Worm (Caenorhabditis elegans): ENCODE results near the gene ZK105.14.

DNA sequence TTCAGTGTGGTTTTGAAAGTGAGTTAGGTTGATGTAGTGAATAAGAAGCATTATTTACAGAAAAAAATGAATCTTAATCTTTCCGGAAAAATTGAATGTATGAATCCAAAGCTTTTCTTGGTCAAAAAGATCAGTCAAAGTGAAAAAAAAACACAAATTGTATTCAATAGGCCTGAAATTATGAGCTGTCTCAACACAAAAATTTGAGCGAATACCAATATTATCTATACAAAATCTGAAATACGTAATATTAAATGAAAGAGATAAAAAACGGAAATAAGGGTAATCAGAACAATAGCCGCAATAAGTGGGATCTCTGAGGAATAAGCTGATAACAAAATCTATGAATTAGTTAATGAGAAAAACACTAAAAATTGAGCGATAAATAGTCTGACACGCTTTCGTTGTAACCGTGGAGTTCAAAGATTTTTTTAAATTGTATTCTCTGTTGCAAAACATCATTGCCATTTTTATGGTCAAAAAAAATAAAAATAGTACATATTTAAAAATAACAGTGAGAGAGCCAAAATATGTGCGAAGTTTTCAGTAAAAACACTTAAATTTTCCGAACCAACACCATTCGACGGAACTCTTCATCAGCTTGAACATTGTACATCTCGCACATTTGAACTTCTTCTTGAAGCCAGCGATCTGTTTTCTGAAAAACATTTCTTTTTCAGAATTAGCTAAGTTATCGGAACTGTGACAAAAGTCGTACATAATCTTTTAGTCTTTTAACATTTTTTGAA lies 37.8 kb downstream of the ZK105.14 start, which contains the start of gene sre-11:
- TF ChIP-seq lir-3 (tag; optimal IDR thresholded peaks at IDR 0.05; ENCODE audit: poor library complexity) (no peak), elt-3 (tag; optimal IDR thresholded peaks at IDR 0.05) (no peak), ces-1 (GFP tag; optimal IDR thresholded peaks at IDR 0.05) (no peak), lin-39 (tag; optimal IDR thresholded peaks at IDR 0.05) (no peak), sup-37 (GFP tag; optimal IDR thresholded peaks at IDR 0.05) (no peak), nhr-28 (tag; optimal IDR thresholded peaks at IDR 0.05) (no peak), snpc-4 (tag; optimal IDR thresholded peaks at IDR 0.05) (no peak), egl-13 (tag; optimal IDR thresholded peaks at IDR 0.05) (no peak)

All from whole organism, L1 larva.